Fruit fly (Drosophila melanogaster) whole organism, prepupa: Measurements from ENCODE around the gene CG3618.

ENCODE experiments used
- Blimp-1 ChIP-seq: fragments of 200-800 bp; sonication (Bioruptor generic); optimal IDR thresholded peaks from 3 replicates; lab custom pipeline; 2017; ENCODE audit warnings: missing biosample characterization, missing genetic modification characterization, mild to moderate bottlenecking, moderate library complexity, missing genetic modification reagents
- CG10669 ChIP-seq: fragments of 200-800 bp; sonication (Bioruptor generic); optimal IDR thresholded peaks from 3 replicates; lab custom pipeline; 2018; ENCODE audit warnings: missing biosample characterization, mild to moderate bottlenecking, missing genetic modification characterization, moderate library complexity
- CG11294 ChIP-seq: fragments of 200-800 bp; sonication (Bioruptor generic); IDR thresholded peaks from 2 replicates; pipeline ENCODE4 v1.3.6; 2022; ENCODE audit warnings: missing biosample characterization, missing genetic modification characterization
- CG11762 ChIP-seq: fragments of 200-800 bp; sonication (Bioruptor generic); optimal IDR thresholded peaks from 3 replicates; lab custom pipeline; 2016; ENCODE audit warnings: missing biosample characterization, missing genetic modification characterization; ENCODE audit not compliant: insufficient read depth
- CG1621 ChIP-seq: fragments of 200-800 bp; sonication (Bioruptor generic); optimal IDR thresholded peaks from 3 replicates; lab custom pipeline; 2018; ENCODE audit warnings: missing biosample characterization, mild to moderate bottlenecking, missing genetic modification characterization
- CG16779 ChIP-seq: fragments of 200-800 bp; sonication (Bioruptor generic); optimal IDR thresholded peaks from 3 replicates; lab custom pipeline; 2017; ENCODE audit warnings: missing biosample characterization, mild to moderate bottlenecking, missing genetic modification characterization
- CG3032 ChIP-seq: fragments of 200-800 bp; optimal IDR thresholded peaks from 2 replicates; lab custom pipeline; 2019; ENCODE audit warnings: missing biosample characterization, mild to moderate bottlenecking, missing genetic modification characterization, moderate library complexity
- CG31627 ChIP-seq: fragments of 200-800 bp; sonication (Bioruptor generic); optimal IDR thresholded peaks from 3 replicates; lab custom pipeline; 2016; ENCODE audit warnings: missing biosample characterization, missing genetic modification characterization
- CG3919 ChIP-seq: fragments of 200-800 bp; sonication (Bioruptor generic); optimal IDR thresholded peaks from 3 replicates; lab custom pipeline; 2016; ENCODE audit warnings: missing biosample characterization, missing genetic modification characterization
- CG4318 ChIP-seq: fragments of 200-800 bp; sonication (Bioruptor generic); optimal IDR thresholded peaks from 3 replicates; lab custom pipeline; 2017; ENCODE audit warnings: missing biosample characterization, mild to moderate bottlenecking, missing genetic modification characterization
- CG6276 ChIP-seq: fragments of 200-800 bp; sonication (Bioruptor generic); optimal IDR thresholded peaks from 2 replicates; lab custom pipeline; 2017; ENCODE audit warnings: missing biosample characterization, mild to moderate bottlenecking, missing genetic modification characterization
- CG6808 ChIP-seq: fragments of 200-800 bp; sonication (Bioruptor generic); optimal IDR thresholded peaks from 3 replicates; lab custom pipeline; 2017; ENCODE audit warnings: missing biosample characterization, missing genetic modification characterization, mild to moderate bottlenecking, moderate library complexity, missing genetic modification reagents
- CG6854 ChIP-seq: fragments of 200-800 bp; sonication (Bioruptor generic); optimal IDR thresholded peaks from 2 replicates; lab custom pipeline; 2017; ENCODE audit warnings: missing biosample characterization, mild to moderate bottlenecking, missing genetic modification characterization
- CG7368 ChIP-seq: fragments of 200-800 bp; sonication (Bioruptor generic); optimal IDR thresholded peaks from 3 replicates; lab custom pipeline; 2016; ENCODE audit warnings: missing biosample characterization, missing genetic modification characterization
- CG8119 ChIP-seq: fragments of 200-800 bp; sonication (Bioruptor generic); IDR thresholded peaks from 3 replicates; pipeline ENCODE4 v1.3.6; 2022; ENCODE audit warnings: missing biosample characterization, missing genetic modification characterization
- CG8319 ChIP-seq: fragments of 200-800 bp; sonication (Bioruptor generic); optimal IDR thresholded peaks from 3 replicates; lab custom pipeline; 2016; ENCODE audit warnings: missing biosample characterization, missing genetic modification characterization
- CG8632 ChIP-seq: fragments of 200-800 bp; sonication (Bioruptor generic); optimal IDR thresholded peaks from 3 replicates; lab custom pipeline; 2016; ENCODE audit warnings: missing biosample characterization, missing genetic modification characterization
- CG9139 ChIP-seq: fragments of 200-800 bp; sonication (Bioruptor generic); optimal IDR thresholded peaks from 3 replicates; lab custom pipeline; 2017; ENCODE audit warnings: missing biosample characterization, mild to moderate bottlenecking, missing genetic modification characterization
- Eip75B ChIP-seq: fragments of 200-800 bp; sonication (Bioruptor generic); optimal IDR thresholded peaks from 3 replicates; lab custom pipeline; 2016; ENCODE audit warnings: missing biosample characterization, missing genetic modification characterization
- Eip78C ChIP-seq: fragments of 200-800 bp; sonication (Bioruptor generic); peaks from one replicate; lab custom pipeline; 2016; ENCODE audit warnings: missing biosample characterization, missing genetic modification characterization
- Eip93F ChIP-seq: fragments of 200-800 bp; sonication (Bioruptor generic); optimal IDR thresholded peaks from 2 replicates; lab custom pipeline; 2016; ENCODE audit warnings: missing biosample characterization, mild to moderate bottlenecking, missing genetic modification characterization
- Ets96B ChIP-seq: fragments of 200-800 bp; optimal IDR thresholded peaks from 2 replicates; lab custom pipeline; 2019; ENCODE audit warnings: missing biosample characterization, mild to moderate bottlenecking, missing genetic modification characterization, moderate library complexity
- Gug ChIP-seq: fragments of 200-800 bp; sonication (Bioruptor generic); IDR thresholded peaks from 2 replicates; pipeline ENCODE4 v1.3.6; 2022; ENCODE audit warnings: missing biosample characterization, missing genetic modification characterization
- Hr38 ChIP-seq: sonication (Bioruptor generic); optimal IDR thresholded peaks from 2 replicates; lab custom pipeline; 2016; ENCODE audit warnings: missing biosample characterization, missing genetic modification characterization
- Lpt ChIP-seq: fragments of 200-800 bp; sonication (Bioruptor generic); optimal IDR thresholded peaks from 3 replicates; lab custom pipeline; 2016; ENCODE audit warnings: missing biosample characterization, missing genetic modification characterization
- Met ChIP-seq: fragments of 200-800 bp; sonication (Bioruptor generic); optimal IDR thresholded peaks from 3 replicates; lab custom pipeline; 2016; ENCODE audit warnings: missing biosample characterization, missing genetic modification characterization
- OdsH ChIP-seq: fragments of 200-800 bp; sonication (Bioruptor generic); optimal IDR thresholded peaks from 3 replicates; lab custom pipeline; 2016; ENCODE audit warnings: missing biosample characterization, missing genetic modification characterization
- Sox102F ChIP-seq: fragments of 200-800 bp; sonication (Bioruptor generic); optimal IDR thresholded peaks from 2 replicates; lab custom pipeline; 2016; ENCODE audit warnings: missing biosample characterization, mild to moderate bottlenecking, missing genetic modification characterization
- Sox14 ChIP-seq: fragments of 200-800 bp; sonication (Bioruptor generic); optimal IDR thresholded peaks from 3 replicates; lab custom pipeline; 2016; ENCODE audit warnings: missing biosample characterization, missing genetic modification characterization
- Sox15 ChIP-seq: fragments of 200-800 bp; sonication (Bioruptor generic); optimal IDR thresholded peaks from 3 replicates; lab custom pipeline; 2016; ENCODE audit warnings: missing biosample characterization, missing genetic modification characterization
- achi ChIP-seq: fragments of 200-800 bp; sonication (Bioruptor generic); optimal IDR thresholded peaks from 3 replicates; lab custom pipeline; 2016; ENCODE audit warnings: missing biosample characterization, missing genetic modification characterization
- acj6 ChIP-seq: fragments of 200-800 bp; sonication (Bioruptor generic); optimal IDR thresholded peaks from 3 replicates; lab custom pipeline; 2016; ENCODE audit warnings: missing biosample characterization, missing genetic modification characterization
- dsx ChIP-seq: fragments of 200-800 bp; optimal IDR thresholded peaks from 3 replicates; lab custom pipeline; 2019; ENCODE audit warnings: missing biosample characterization, mild to moderate bottlenecking, missing genetic modification characterization, moderate library complexity; ENCODE audit not compliant: poor library complexity, severe bottlenecking
- eg ChIP-seq: fragments of 200-800 bp; sonication (Bioruptor generic); IDR thresholded peaks from 3 replicates; pipeline ENCODE4 v1.3.6; 2022; ENCODE audit warnings: missing biosample characterization, missing genetic modification characterization
- esn ChIP-seq: fragments of 200-800 bp; sonication (Bioruptor generic); optimal IDR thresholded peaks from 2 replicates; lab custom pipeline; 2016; ENCODE audit warnings: missing biosample characterization, mild to moderate bottlenecking, missing genetic modification characterization, moderate library complexity
- fd59A ChIP-seq: fragments of 200-800 bp; sonication (Bioruptor generic); optimal IDR thresholded peaks from 2 replicates; lab custom pipeline; 2017; ENCODE audit warnings: missing biosample characterization, mild to moderate bottlenecking, missing genetic modification characterization, missing genetic modification reagents
- fkh ChIP-seq: fragments of 200-800 bp; sonication (Bioruptor generic); optimal IDR thresholded peaks from 3 replicates; lab custom pipeline; 2017; ENCODE audit warnings: missing biosample characterization, mild to moderate bottlenecking, missing genetic modification characterization, moderate library complexity
- lz ChIP-seq: fragments of 200-800 bp; sonication (Bioruptor generic); optimal IDR thresholded peaks from 3 replicates; lab custom pipeline; 2016; ENCODE audit warnings: missing biosample characterization, missing genetic modification characterization
- salr ChIP-seq, 2 experiments: fragments of 200-800 bp; sonication (Bioruptor generic); optimal IDR thresholded peaks; 3 replicates each; lab custom pipeline; 2016 to 2018; ENCODE audit warnings: missing biosample characterization in 2 of 2, missing genetic modification characterization in 2 of 2, mild to moderate bottlenecking in 1 of 2
- spab ChIP-seq: fragments of 200-800 bp; sonication (Bioruptor generic); optimal IDR thresholded peaks from 2 replicates; lab custom pipeline; 2017; ENCODE audit warnings: missing biosample characterization, mild to moderate bottlenecking, missing genetic modification characterization, missing genetic modification reagents
- ss ChIP-seq, 2 experiments: fragments of 200-800 bp; sonication (Bioruptor generic); optimal IDR thresholded peaks; 2 replicates in 1 of 2; 3 replicates in 1 of 2; lab custom pipeline; 2017 to 2018; ENCODE audit warnings: mild to moderate bottlenecking in 2 of 2, missing biosample characterization in 2 of 2, missing genetic modification characterization in 2 of 2, moderate library complexity in 1 of 2
- topi ChIP-seq: fragments of 200-800 bp; sonication (Bioruptor generic); optimal IDR thresholded peaks from 3 replicates; lab custom pipeline; 2016; ENCODE audit warnings: missing biosample characterization, missing genetic modification characterization
- vri ChIP-seq: fragments of 200-800 bp; sonication (Bioruptor generic); optimal IDR thresholded peaks from 3 replicates; lab custom pipeline; 2016; ENCODE audit warnings: missing biosample characterization, mild to moderate bottlenecking, missing genetic modification characterization

CG3618 gene

dm6 chr3L:20771891-20772646 is 43.8 kb downstream of the CG3618 start (continued):
- peak; percentile 72 for TF ChIP-seq dsx (GFP tag; lab: Kevin White, UChicago)
- peak; percentile 56 for TF ChIP-seq Lpt (GFP tag; lab: Kevin White, UChicago)
- TF ChIP-seq Blimp-1 (GFP tag; lab: Kevin White, UChicago), result no peak
- TF ChIP-seq Sox14 (GFP tag; lab: Kevin White, UChicago), result peak; percentile 84
- peak; percentile 87 for TF ChIP-seq Met (GFP tag; lab: Kevin White, UChicago)
- TF ChIP-seq CG4318 (GFP tag; lab: Kevin White, UChicago), result no peak
- peak; percentile 87 for TF ChIP-seq topi (GFP tag; lab: Kevin White, UChicago)
- TF ChIP-seq achi (GFP tag; lab: Kevin White, UChicago), result peak; percentile 83
- TF ChIP-seq CG11762 (GFP tag; lab: Kevin White, UChicago), result peak; percentile 70
- peak; percentile 85 for TF ChIP-seq Eip75B (GFP tag; lab: Kevin White, UChicago)
- TF ChIP-seq OdsH (GFP tag; lab: Kevin White, UChicago), result peak; percentile 82
- TF ChIP-seq CG8632 (GFP tag; lab: Kevin White, UChicago), result peak; percentile 78
- TF ChIP-seq CG7368, result peak; percentile 81
- TF ChIP-seq CG3919, result peak; percentile 85
- TF ChIP-seq spab, result peak; percentile 65
- TF ChIP-seq CG6808 (GFP tag; lab: Kevin White, UChicago), result peak; percentile 63
- TF ChIP-seq acj6 (GFP tag; lab: Kevin White, UChicago), result peak; percentile 79
- TF ChIP-seq eg (GFP tag; lab: Robert Waterston, UW), result peak; percentile 93
- peak; percentile 57 for TF ChIP-seq Sox15 (GFP tag; lab: Kevin White, UChicago)
- TF ChIP-seq CG16779 (tag; lab: Kevin White, UChicago), result peak; percentile 51
- TF ChIP-seq CG9139 (GFP tag; lab: Kevin White, UChicago), result peak; percentile 33
- peak; percentile 45 for TF ChIP-seq Eip93F (GFP tag; lab: Kevin White, UChicago)
- peak; percentile 70 for TF ChIP-seq CG11294 (GFP tag; lab: Robert Waterston, UW)
- TF ChIP-seq CG8119 (GFP tag; lab: Robert Waterston, UW), result peak; percentile 91
- peak; percentile 79 for TF ChIP-seq CG31627 (GFP tag; lab: Kevin White, UChicago)
- peak; percentile 66 for TF ChIP-seq vri (GFP tag; lab: Kevin White, UChicago)
- TF ChIP-seq CG10669 (GFP tag; lab: Kevin White, UChicago), result peak; percentile 84
- peak; percentile 30 to 63 for TF ChIP-seq ss (GFP tag; optimal IDR thresholded peaks at IDR 0.05; lab: Kevin White, UChicago)
- peak; percentile 76 for TF ChIP-seq CG1621
- TF ChIP-seq CG6854 (GFP tag; lab: Kevin White, UChicago), result no peak
- TF ChIP-seq salr (GFP tag; optimal IDR thresholded peaks at IDR 0.05; lab: Kevin White, UChicago), result peak; percentile 64 to 82
- peak; percentile 8 for TF ChIP-seq fkh (GFP tag; lab: Kevin White, UChicago)
- TF ChIP-seq Eip78C (GFP tag; lab: Kevin White, UChicago), result peak; percentile 97
- TF ChIP-seq fd59A (GFP tag; lab: Kevin White, UChicago), result peak; percentile 53
- peak; percentile 62 for TF ChIP-seq CG8319 (GFP tag; lab: Kevin White, UChicago)

DNA sequence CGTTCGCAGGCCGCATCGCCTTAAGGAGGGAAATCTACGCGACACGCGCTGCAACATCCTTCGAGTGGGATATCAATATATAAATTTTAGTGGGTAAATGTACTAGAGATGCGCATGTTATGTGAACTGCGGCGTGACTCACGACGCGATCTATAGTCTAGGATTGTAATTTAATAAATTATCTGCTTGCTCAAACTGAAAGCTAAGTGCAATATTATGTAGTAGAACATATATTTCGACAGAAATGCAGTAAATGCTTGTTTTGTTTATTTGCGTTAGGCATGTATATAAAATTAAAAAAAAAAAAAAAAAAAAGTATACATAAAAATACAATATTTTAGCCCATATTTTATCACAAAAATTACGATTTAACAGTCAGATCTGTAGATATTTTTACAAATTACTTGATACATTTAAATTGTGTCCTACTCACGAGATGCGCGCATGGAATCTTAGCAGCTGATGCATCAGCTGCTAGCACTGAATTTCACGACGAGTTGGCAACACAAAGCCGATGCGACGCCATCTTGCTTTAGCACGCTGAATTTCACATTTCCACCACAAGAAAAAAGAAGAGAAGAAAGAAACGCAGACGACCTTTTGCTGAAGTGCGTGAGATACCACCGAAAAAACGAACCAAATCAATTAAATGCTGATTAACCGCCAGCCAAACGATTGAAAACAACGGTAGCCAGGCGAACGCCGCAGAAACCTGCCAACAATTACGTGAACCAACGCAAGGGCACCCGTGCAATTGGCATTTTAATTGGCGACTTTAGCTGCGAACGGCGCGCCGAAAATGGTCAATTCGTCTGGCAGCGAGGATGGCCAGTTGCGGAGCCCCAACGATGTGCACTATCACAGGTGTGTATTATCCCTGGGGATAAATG is 44.6 kb downstream of the CG3618 start, which contains the start of the genes CG4042 and Pitslre:
CG4042 (minus strand) TSS at position 507 of the 890 bp plus-strand sequence.
Pitslre (plus strand) TSS at position 528 of the 890 bp plus-strand sequence.
- no peak for TF ChIP-seq Blimp-1 (GFP tag; lab: Kevin White, UChicago)
- no peak for TF ChIP-seq Hr38 (GFP tag; lab: Kevin White, UChicago)
- peak; percentile 17 for TF ChIP-seq Ets96B (tag; lab: Kevin White, UChicago)
- peak; percentile 30 for TF ChIP-seq lz (GFP tag; lab: Kevin White, UChicago)
- peak; percentile 60 for TF ChIP-seq OdsH (GFP tag; lab: Kevin White, UChicago)
- TF ChIP-seq CG11762 (GFP tag; lab: Kevin White, UChicago), result peak; percentile 49
- TF ChIP-seq esn (GFP tag; lab: Kevin White, UChicago), result peak; percentile 58
- no peak for TF ChIP-seq CG10669 (GFP tag; lab: Kevin White, UChicago)
- peak; percentile 47 for TF ChIP-seq CG3032
- no peak for TF ChIP-seq CG9139 (GFP tag; lab: Kevin White, UChicago)
- TF ChIP-seq Gug (GFP tag; lab: Robert Waterston, UW), result 0 out of 2 replicates have a peak, but pooled peaks have one; percentile 17
- no peak for TF ChIP-seq Eip93F (GFP tag; lab: Kevin White, UChicago)
- peak; percentile 54 for TF ChIP-seq Sox102F
- no peak for TF ChIP-seq vri (GFP tag; lab: Kevin White, UChicago)
- TF ChIP-seq Eip75B (GFP tag; lab: Kevin White, UChicago), result peak; percentile 48
- peak; percentile 66 for TF ChIP-seq CG3919
- TF ChIP-seq Sox15 (GFP tag; lab: Kevin White, UChicago), result peak; percentile 25
- peak; percentile 40 for TF ChIP-seq Met (GFP tag; lab: Kevin White, UChicago)
- no peak for TF ChIP-seq CG4318 (GFP tag; lab: Kevin White, UChicago)
- no peak for TF ChIP-seq CG1621
- no peak for TF ChIP-seq CG6276 (GFP tag; lab: Kevin White, UChicago)
